Worm (Caenorhabditis elegans) whole organism, early embryonic: ENCODE data around the gene srh-258.

Experiments used
- B0310.2 ChIP-seq: sonication (generic microtip); optimal IDR thresholded peaks from 2 replicates; lab custom pipeline; 2016; ENCODE audit warnings: mild to moderate bottlenecking, missing genetic modification characterization, missing compliant biosample characterization
- F13C5.2 ChIP-seq: sonication (generic microtip); optimal IDR thresholded peaks from 2 replicates; lab custom pipeline; 2017; ENCODE audit warnings: mild to moderate bottlenecking, missing genetic modification characterization, inconsistent platforms, missing compliant biosample characterization
- aly-1 ChIP-seq: sonication (generic microtip); optimal IDR thresholded peaks from 2 replicates; lab custom pipeline; 2016; ENCODE audit warnings: missing genetic modification characterization, missing compliant biosample characterization
- ama-1 ChIP-seq: fragments of 150-350 bp; optimal IDR thresholded peaks from 2 replicates; lab custom pipeline; 2014
- ceh-13 ChIP-seq: fragments of 200-800 bp; sonication (Bioruptor generic); optimal IDR thresholded peaks from 2 replicates; lab custom pipeline; 2018; ENCODE audit warnings: mild to moderate bottlenecking, missing genetic modification characterization, missing compliant biosample characterization
- ceh-36 ChIP-seq: sonication (generic microtip); optimal IDR thresholded peaks from 2 replicates; lab custom pipeline; 2016; ENCODE audit warnings: missing genetic modification characterization, inconsistent platforms, missing compliant biosample characterization
- ets-7 ChIP-seq: sonication (generic microtip); optimal IDR thresholded peaks from 2 replicates; lab custom pipeline; 2016; ENCODE audit warnings: missing genotype, missing genetic modification characterization, missing compliant biosample characterization
- flt-1 ChIP-seq: fragments of 200-800 bp; sonication (Bioruptor generic); IDR thresholded peaks from 2 replicates; pipeline ENCODE4 v1.3.6; 2022; ENCODE audit warnings: missing genetic modification characterization, missing compliant biosample characterization
- hmbx-1 ChIP-seq: sonication (generic microtip); optimal IDR thresholded peaks from 2 replicates; lab custom pipeline; 2016; ENCODE audit warnings: mild to moderate bottlenecking, missing genetic modification characterization, missing compliant biosample characterization
- hmg-4 ChIP-seq: fragments of 200-800 bp; sonication (Bioruptor generic); optimal IDR thresholded peaks from 2 replicates; lab custom pipeline; 2018; ENCODE audit warnings: mild to moderate bottlenecking, missing genetic modification characterization, missing compliant biosample characterization
- hnd-1 ChIP-seq: sonication (generic microtip); optimal IDR thresholded peaks from 2 replicates; lab custom pipeline; 2016; ENCODE audit warnings: missing genetic modification characterization, missing compliant biosample characterization
- pes-1 ChIP-seq: fragments of 200-800 bp; sonication (Bioruptor generic); IDR thresholded peaks from 2 replicates; pipeline ENCODE4 v1.3.6; 2022; ENCODE audit warnings: missing genetic modification reagents, missing genetic modification characterization, missing compliant biosample characterization
- scrt-1 ChIP-seq: fragments of 200-800 bp; sonication (Bioruptor generic); IDR thresholded peaks from 2 replicates; pipeline ENCODE4 v1.3.6; 2022; ENCODE audit warnings: missing genetic modification characterization, missing compliant biosample characterization
- sea-1 ChIP-seq: fragments of 200-800 bp; sonication (Bioruptor generic); conservative IDR thresholded peaks from 2 replicates; pipeline ENCODE4 v1.3.6; 2022; ENCODE audit warnings: missing genetic modification characterization, missing compliant biosample characterization
- tbx-11 ChIP-seq: fragments of 200-800 bp; sonication (Bioruptor generic); IDR thresholded peaks from 2 replicates; pipeline ENCODE4 v1.3.6; 2022; ENCODE audit warnings: missing genetic modification characterization, missing compliant biosample characterization
- tbx-37 ChIP-seq: fragments of 200-800 bp; sonication (Bioruptor generic); conservative IDR thresholded peaks from 2 replicates; pipeline ENCODE4 v1.3.6; 2022; ENCODE audit warnings: missing genetic modification reagents, missing genetic modification characterization, missing compliant biosample characterization
- tra-4 ChIP-seq: sonication (generic microtip); optimal IDR thresholded peaks from 2 replicates; lab custom pipeline; 2017; ENCODE audit warnings: missing genetic modification characterization, missing compliant biosample characterization

srh-258 gene

DNA sequence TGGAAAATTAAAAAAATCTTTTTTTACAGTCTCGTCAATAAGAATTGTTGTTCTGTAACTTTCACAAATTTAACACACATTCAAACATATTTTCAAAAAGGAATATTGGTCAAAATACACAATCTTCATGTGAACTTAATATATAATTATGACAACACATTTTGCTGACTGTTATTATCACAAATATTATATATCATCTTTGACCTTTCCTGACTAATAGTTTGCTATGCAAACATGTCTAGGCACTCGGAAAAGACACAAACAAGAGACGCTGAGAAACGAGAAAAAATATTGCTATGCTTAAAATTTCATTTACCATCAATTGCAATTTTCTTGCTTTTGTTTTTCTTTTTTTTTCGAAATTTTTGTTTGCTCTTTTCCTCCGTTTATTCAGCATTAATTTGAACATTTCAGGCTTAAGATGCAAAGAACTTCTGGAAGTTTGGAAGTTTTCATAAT lies 3.1 kb upstream of the srh-258 start, which contains the start of gene fbxa-135:
TSS of gene fbxa-135 (plus strand) at position 409 of the 459 bp plus-strand sequence.
- no peak for TF ChIP-seq scrt-1 (GFP tag; lab: Robert Waterston, UW)
- no peak for TF ChIP-seq hmbx-1
- no peak for TF ChIP-seq ets-7 (tag; lab: Kevin White, UChicago)
- TF ChIP-seq flt-1, result no peak
- TF ChIP-seq B0310.2, result no peak
- no peak for TF ChIP-seq hnd-1 (tag; lab: Kevin White, UChicago)
- TF ChIP-seq tbx-11 (GFP tag; lab: Robert Waterston, UW), result no peak
- TF ChIP-seq hmg-4, result no peak
- no peak for TF ChIP-seq ceh-13
- TF ChIP-seq ama-1 (lab: Kevin White, UChicago), result no peak
- TF ChIP-seq tra-4 (tag; lab: Kevin White, UChicago), result no peak
- TF ChIP-seq sea-1 (GFP tag; lab: Robert Waterston, UW), result no peak
- no peak for TF ChIP-seq F13C5.2 (tag; lab: Kevin White, UChicago)
- no peak for TF ChIP-seq ceh-36 (tag; lab: Kevin White, UChicago)
- TF ChIP-seq aly-1 (tag; lab: Kevin White, UChicago), result no peak
- no peak for TF ChIP-seq tbx-37 (GFP tag; lab: Robert Waterston, UW)

DNA sequence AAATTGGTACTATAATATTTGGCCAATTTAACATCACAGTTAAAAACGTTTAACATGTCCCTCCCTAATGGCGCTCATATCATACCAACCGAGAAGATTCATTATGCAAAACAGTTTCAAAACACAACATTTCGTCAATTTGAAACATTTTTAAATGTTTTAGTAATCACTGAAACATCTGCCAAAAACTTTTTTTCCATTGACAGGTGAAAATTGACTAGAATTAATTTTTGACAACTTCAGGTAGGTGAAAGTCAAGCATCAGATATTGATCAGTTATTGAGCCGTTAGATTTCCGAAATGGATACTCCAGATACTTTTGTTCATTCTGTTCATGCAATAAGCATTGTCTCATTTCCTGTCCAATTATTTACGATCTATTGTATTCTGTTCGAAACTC lies 2.0 kb downstream of the srh-258 start, which contains the start of gene srh-257:
TSS of gene srh-257 (plus strand) at position 301 of the 400 bp plus-strand sequence.
- TF ChIP-seq hmbx-1, result no peak
- no peak for TF ChIP-seq hmg-4
- TF ChIP-seq pes-1 (GFP tag; lab: Robert Waterston, UW), result no peak
- TF ChIP-seq tra-4 (tag; lab: Kevin White, UChicago), result no peak
- no peak for TF ChIP-seq scrt-1 (GFP tag; lab: Robert Waterston, UW)
- no peak for TF ChIP-seq aly-1 (tag; lab: Kevin White, UChicago)
- TF ChIP-seq sea-1 (GFP tag; lab: Robert Waterston, UW), result no peak
- TF ChIP-seq ceh-36 (tag; lab: Kevin White, UChicago), result no peak
- TF ChIP-seq tbx-37 (GFP tag; lab: Robert Waterston, UW), result no peak
- no peak for TF ChIP-seq F13C5.2 (tag; lab: Kevin White, UChicago)
- no peak for TF ChIP-seq ceh-13
- no peak for TF ChIP-seq ama-1 (lab: Kevin White, UChicago)
- TF ChIP-seq ets-7 (tag; lab: Kevin White, UChicago), result no peak

DNA sequence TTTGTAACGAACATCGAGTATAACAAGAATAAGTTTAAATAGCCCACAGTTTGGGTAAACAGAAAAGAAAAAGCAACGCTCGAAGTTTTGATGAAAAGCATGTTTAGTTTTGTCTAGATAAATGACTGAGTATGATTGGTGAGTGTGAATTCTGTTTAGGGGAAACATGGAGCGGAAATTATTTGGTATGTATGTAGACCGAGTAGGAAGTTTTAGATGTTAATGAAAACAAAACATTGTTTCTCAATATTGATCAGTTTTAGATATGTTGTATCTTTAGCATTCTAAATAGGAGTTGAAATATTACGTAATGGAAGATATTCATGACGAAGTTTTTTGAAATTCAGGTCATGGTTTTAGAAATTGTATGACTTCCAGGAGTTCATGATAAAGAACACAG lies 7.7 kb downstream of the srh-258 start, which contains the start of gene srbc-63:
TSS of gene srbc-63 (minus strand) at position 101 of the 400 bp plus-strand sequence.
- TF ChIP-seq ets-7 (tag; lab: Kevin White, UChicago) (no peak), tbx-37 (GFP tag; lab: Robert Waterston, UW) (no peak), sea-1 (GFP tag; lab: Robert Waterston, UW) (no peak), aly-1 (tag; lab: Kevin White, UChicago) (no peak), scrt-1 (GFP tag; lab: Robert Waterston, UW) (no peak), ama-1 (lab: Kevin White, UChicago) (no peak), F13C5.2 (tag; lab: Kevin White, UChicago) (no peak), pes-1 (GFP tag; lab: Robert Waterston, UW) (no peak), ceh-36 (tag; lab: Kevin White, UChicago) (no peak), hmg-4 (no peak), ceh-13 (no peak), tra-4 (tag; lab: Kevin White, UChicago) (no peak), hmbx-1 (no peak)

DNA sequence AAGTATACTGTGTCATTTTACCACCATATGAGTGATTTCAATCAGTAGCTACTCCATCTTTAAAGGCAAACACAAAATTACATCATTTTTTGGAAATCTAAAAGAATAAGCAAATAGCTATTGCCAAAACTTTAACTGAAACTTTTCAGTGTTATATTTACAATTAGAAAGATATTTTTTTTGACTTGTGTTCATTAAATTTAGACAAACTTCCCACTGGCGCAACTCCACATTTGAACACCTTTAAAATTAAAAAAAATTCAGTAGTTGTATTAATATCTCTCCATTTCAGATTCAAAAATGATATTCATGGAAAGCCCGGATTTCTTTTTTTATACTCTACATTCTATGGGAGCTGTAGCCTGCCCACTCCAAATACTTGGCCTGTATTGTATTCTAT lies 8.9 kb downstream of the srh-258 start, which contains the start of gene srh-264:
TSS of gene srh-264 (plus strand) at position 301 of the 400 bp plus-strand sequence.
- TF ChIP-seq ama-1 (lab: Kevin White, UChicago), result no peak
- no peak for TF ChIP-seq B0310.2
- no peak for TF ChIP-seq aly-1 (tag; lab: Kevin White, UChicago)
- no peak for TF ChIP-seq flt-1
- no peak for TF ChIP-seq scrt-1 (GFP tag; lab: Robert Waterston, UW)
- no peak for TF ChIP-seq tbx-11 (GFP tag; lab: Robert Waterston, UW)
- TF ChIP-seq tra-4 (tag; lab: Kevin White, UChicago), result no peak
- TF ChIP-seq tbx-37 (GFP tag; lab: Robert Waterston, UW), result no peak
- no peak for TF ChIP-seq sea-1 (GFP tag; lab: Robert Waterston, UW)
- TF ChIP-seq ceh-36 (tag; lab: Kevin White, UChicago), result no peak
- no peak for TF ChIP-seq hmg-4
- no peak for TF ChIP-seq F13C5.2 (tag; lab: Kevin White, UChicago)
- no peak for TF ChIP-seq ceh-13
- TF ChIP-seq pes-1 (GFP tag; lab: Robert Waterston, UW), result no peak

DNA sequence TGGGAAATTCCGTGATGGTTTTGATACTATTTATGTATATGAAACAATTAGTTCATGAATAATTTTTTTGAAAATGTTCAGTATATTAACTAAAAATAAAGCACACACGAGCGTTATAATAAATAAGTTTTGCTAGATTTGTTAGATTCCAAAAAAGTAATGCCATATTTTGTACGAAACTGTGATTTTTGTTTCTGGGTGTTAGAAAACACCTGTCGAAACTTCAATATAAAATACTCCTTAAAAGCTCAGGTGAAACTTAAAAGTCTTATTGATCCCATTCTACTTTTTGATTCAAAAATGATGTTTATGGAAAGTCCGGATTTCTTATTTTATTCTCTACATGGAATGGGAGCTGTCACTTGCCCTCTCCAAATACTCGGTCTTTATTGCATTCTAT lies 11.0 kb downstream of the srh-258 start, which contains the start of gene srh-265:
TSS of gene srh-265 (plus strand) at position 301 of the 400 bp plus-strand sequence.
- TF ChIP-seq hnd-1 (tag; lab: Kevin White, UChicago) (no peak), tbx-11 (GFP tag; lab: Robert Waterston, UW) (no peak), scrt-1 (GFP tag; lab: Robert Waterston, UW) (no peak), ets-7 (tag; lab: Kevin White, UChicago) (no peak), hmbx-1 (no peak), flt-1 (no peak), tra-4 (tag; lab: Kevin White, UChicago) (no peak), ceh-36 (tag; lab: Kevin White, UChicago) (no peak)

DNA sequence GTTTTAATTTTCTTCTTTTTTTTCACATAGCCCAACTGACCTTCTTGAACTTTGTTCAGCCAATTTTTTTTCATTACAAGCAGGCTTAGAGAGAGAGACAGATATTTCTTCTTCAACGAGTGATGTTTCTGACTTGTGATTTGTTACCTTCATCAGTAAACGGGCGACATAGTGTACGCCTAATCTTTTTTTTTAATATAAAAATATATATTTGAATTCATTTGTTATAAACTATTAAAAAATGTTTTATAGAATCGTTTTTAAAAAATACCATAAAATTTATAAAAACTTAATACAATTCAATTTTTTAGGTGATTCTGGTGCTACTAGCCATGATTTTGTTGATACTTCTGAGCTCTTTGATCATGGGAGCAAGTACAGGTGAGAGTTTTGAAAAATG lies 12.9 kb downstream of the srh-258 start, which contains the start of gene T06E6.10:
TSS of gene T06E6.10 (plus strand) at position 301 of the 400 bp plus-strand sequence.
- TF ChIP-seq ceh-36 (tag; lab: Kevin White, UChicago) (no peak), hnd-1 (tag; lab: Kevin White, UChicago) (no peak), pes-1 (GFP tag; lab: Robert Waterston, UW) (no peak), tbx-11 (GFP tag; lab: Robert Waterston, UW) (no peak)

DNA sequence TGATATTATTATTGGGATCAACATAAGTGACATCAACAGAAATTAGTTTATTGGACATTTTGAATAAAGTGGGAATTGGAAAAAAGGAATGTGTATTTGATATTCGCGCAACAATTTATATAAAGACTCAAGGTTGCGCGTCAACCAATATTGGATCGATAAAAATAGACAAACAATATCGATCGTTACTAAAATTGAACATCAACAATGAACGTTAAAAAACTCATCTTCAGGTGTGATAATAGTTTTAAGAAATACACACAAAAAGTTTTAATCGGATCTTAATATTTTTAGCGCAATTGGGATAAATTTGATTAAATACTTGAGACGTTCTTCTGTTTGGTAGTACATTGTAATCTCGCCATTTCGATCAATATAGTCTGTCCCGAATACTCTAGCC lies 18.6 kb downstream of the srh-258 start, which contains the start of gene fbxa-104:
TSS of gene fbxa-104 (minus strand) at position 83 of the 400 bp plus-strand sequence.
- no peak for TF ChIP-seq F13C5.2 (tag; lab: Kevin White, UChicago)
- TF ChIP-seq hmbx-1, result no peak
- TF ChIP-seq hmg-4, result no peak
- no peak for TF ChIP-seq aly-1 (tag; lab: Kevin White, UChicago)
- TF ChIP-seq hnd-1 (tag; lab: Kevin White, UChicago), result no peak
- no peak for TF ChIP-seq ets-7 (tag; lab: Kevin White, UChicago)
- TF ChIP-seq tbx-11 (GFP tag; lab: Robert Waterston, UW), result no peak
- TF ChIP-seq ama-1 (lab: Kevin White, UChicago), result no peak
- no peak for TF ChIP-seq flt-1
- TF ChIP-seq B0310.2, result no peak
- TF ChIP-seq tra-4 (tag; lab: Kevin White, UChicago), result no peak
- no peak for TF ChIP-seq pes-1 (GFP tag; lab: Robert Waterston, UW)
- TF ChIP-seq tbx-37 (GFP tag; lab: Robert Waterston, UW), result no peak
